Fruit fly (Drosophila melanogaster) whole organism, embryonic: Measurements from ENCODE around the gene stumps.
A peak's percentile ranks its signal among the peaks of the same experiment; 100 is the strongest.

Experiments
- Atf-2 ChIP-seq: fragments of 200-800 bp; sonication (Bioruptor generic); optimal IDR thresholded peaks from 2 replicates; lab custom pipeline; 2016; ENCODE audit warnings: missing biosample characterization, missing genetic modification characterization
- Awh ChIP-seq: fragments of 200-800 bp; sonication (Bioruptor generic); IDR thresholded peaks from 2 replicates; pipeline ENCODE4, ENCODE4 v1.3.6; 2022; ENCODE audit warnings: missing biosample characterization, missing genetic modification characterization
- CG10979 ChIP-seq: fragments of 200-800 bp; sonication (Bioruptor generic); optimal IDR thresholded peaks from 2 replicates; lab custom pipeline; 2018; ENCODE audit warnings: missing biosample characterization, mild to moderate bottlenecking, missing genetic modification characterization, moderate library complexity
- CG11456 ChIP-seq: fragments of 200-800 bp; sonication (Bioruptor generic); IDR thresholded peaks from 3 replicates; pipeline ENCODE4 v1.3.6; 2022; ENCODE audit warnings: missing biosample characterization, missing genetic modification characterization
- CG12236 ChIP-seq: fragments of 200-800 bp; sonication (Bioruptor generic); optimal IDR thresholded peaks from 2 replicates; lab custom pipeline; 2016; ENCODE audit warnings: missing biosample characterization, missing genetic modification characterization
- CG12299 ChIP-seq: fragments of 200-800 bp; sonication (Bioruptor generic); optimal IDR thresholded peaks from 2 replicates; lab custom pipeline; 2018; ENCODE audit warnings: missing biosample characterization, mild to moderate bottlenecking, missing genetic modification characterization
- CG16779 ChIP-seq: fragments of 200-800 bp; sonication (Bioruptor generic); IDR thresholded peaks from 2 replicates; pipeline ENCODE4 v1.3.6; 2022; ENCODE audit warnings: missing biosample characterization, missing genetic modification characterization
- CG16863 ChIP-seq: fragments of 200-800 bp; sonication (Bioruptor generic); optimal IDR thresholded peaks from 3 replicates; lab custom pipeline; 2016; ENCODE audit warnings: missing biosample characterization, missing genetic modification characterization
- CG18262 ChIP-seq: fragments of 200-800 bp; optimal IDR thresholded peaks from 3 replicates; lab custom pipeline; 2019; ENCODE audit warnings: missing biosample characterization, mild to moderate bottlenecking, missing genetic modification characterization, moderate library complexity
- CG1832 ChIP-seq: fragments of 200-800 bp; sonication (Bioruptor generic); optimal IDR thresholded peaks from 2 replicates; lab custom pipeline; 2017; ENCODE audit warnings: missing biosample characterization, mild to moderate bottlenecking, missing genetic modification characterization, inconsistent platforms
- CG18764 ChIP-seq: fragments of 200-800 bp; sonication (Bioruptor generic); optimal IDR thresholded peaks from 3 replicates; lab custom pipeline; 2016; ENCODE audit warnings: missing biosample characterization, missing genetic modification characterization
- CG2116 ChIP-seq: fragments of 200-800 bp; sonication (Bioruptor generic); optimal IDR thresholded peaks from 3 replicates; lab custom pipeline; 2018; ENCODE audit warnings: missing biosample characterization, mild to moderate bottlenecking, missing genetic modification characterization
- CG2202 ChIP-seq: fragments of 200-800 bp; sonication (Bioruptor generic); optimal IDR thresholded peaks from 2 replicates; lab custom pipeline; 2018; ENCODE audit warnings: missing biosample characterization, mild to moderate bottlenecking, missing genetic modification characterization
- CG31365 ChIP-seq: fragments of 200-800 bp; sonication (Bioruptor generic); optimal IDR thresholded peaks from 2 replicates; lab custom pipeline; 2018; ENCODE audit warnings: missing biosample characterization, mild to moderate bottlenecking, missing genetic modification characterization
- CG32767 ChIP-seq: fragments of 200-800 bp; sonication (Bioruptor generic); IDR thresholded peaks from 2 replicates; pipeline ENCODE4 v1.3.6; 2022; ENCODE audit warnings: missing biosample characterization, missing genetic modification characterization
- CG4328 ChIP-seq: fragments of 200-800 bp; sonication (Bioruptor generic); optimal IDR thresholded peaks from 3 replicates; lab custom pipeline; 2017; ENCODE audit warnings: missing biosample characterization, missing genetic modification reagents, missing genetic modification characterization
- CG4707 ChIP-seq: fragments of 200-800 bp; sonication (Bioruptor generic); optimal IDR thresholded peaks from 2 replicates; lab custom pipeline; 2018; ENCODE audit warnings: missing biosample characterization, mild to moderate bottlenecking, missing genetic modification characterization, moderate library complexity
- CG6813 ChIP-seq: fragments of 200-800 bp; sonication (Bioruptor generic); optimal IDR thresholded peaks from 2 replicates; lab custom pipeline; 2017; ENCODE audit warnings: missing biosample characterization, missing genetic modification characterization, mild to moderate bottlenecking, moderate library complexity, missing genetic modification reagents
- CG6854 ChIP-seq: fragments of 200-800 bp; sonication (Bioruptor generic); optimal IDR thresholded peaks from 3 replicates; lab custom pipeline; 2017; ENCODE audit warnings: missing biosample characterization, mild to moderate bottlenecking, missing genetic modification characterization
- CG7839 ChIP-seq: fragments of 200-800 bp; sonication (Bioruptor generic); optimal IDR thresholded peaks from 3 replicates; lab custom pipeline; 2018; ENCODE audit warnings: missing biosample characterization, mild to moderate bottlenecking, missing genetic modification characterization, moderate library complexity
- CG9932 ChIP-seq: fragments of 200-800 bp; sonication (Bioruptor generic); IDR thresholded peaks from 2 replicates; pipeline ENCODE4 v1.3.6; 2022; ENCODE audit warnings: missing biosample characterization, missing genetic modification characterization
- Chrac-16 ChIP-seq: fragments of 200-800 bp; sonication (Bioruptor generic); optimal IDR thresholded peaks from 3 replicates; lab custom pipeline; 2016; ENCODE audit warnings: missing biosample characterization, missing genetic modification characterization
- Gug ChIP-seq: fragments of 200-800 bp; sonication (Bioruptor generic); IDR thresholded peaks from 4 replicates; pipeline ENCODE4 v1.3.6; 2022; ENCODE audit warnings: missing biosample characterization, missing genetic modification characterization
- HLH4C ChIP-seq: fragments of 200-800 bp; sonication (Bioruptor generic); IDR thresholded peaks from 3 replicates; pipeline ENCODE4 v1.3.6; 2022; ENCODE audit warnings: missing biosample characterization, missing genetic modification characterization; ENCODE audit not compliant: partially characterized antibody
- Hr3 ChIP-seq: fragments of 200-800 bp; sonication (Bioruptor generic); optimal IDR thresholded peaks from 3 replicates; lab custom pipeline; 2016; ENCODE audit warnings: missing biosample characterization, missing genetic modification characterization
- Ptx1 ChIP-seq: fragments of 200-800 bp; sonication (Bioruptor generic); IDR thresholded peaks from 2 replicates; pipeline ENCODE4 v1.3.6; 2022; ENCODE audit warnings: missing biosample characterization, missing genetic modification characterization
- Scr ChIP-seq: fragments of 200-800 bp; sonication (Bioruptor generic); IDR thresholded peaks from 2 replicates; pipeline ENCODE4 v1.3.6; 2022; ENCODE audit warnings: missing biosample characterization, missing genetic modification characterization; ENCODE audit not compliant: partially characterized antibody
- Spps ChIP-seq: fragments of 200-800 bp; sonication (Bioruptor generic); optimal IDR thresholded peaks from 2 replicates; lab custom pipeline; 2018; ENCODE audit warnings: missing biosample characterization, mild to moderate bottlenecking, missing genetic modification characterization
- Sry-δ ChIP-seq: fragments of 200-800 bp; sonication (Bioruptor generic); optimal IDR thresholded peaks from 2 replicates; lab custom pipeline; 2016; ENCODE audit warnings: missing biosample characterization, missing genetic modification characterization
- Xbp1 ChIP-seq: fragments of 200-800 bp; sonication (Bioruptor generic); optimal IDR thresholded peaks from 3 replicates; lab custom pipeline; 2016; ENCODE audit warnings: missing biosample characterization, mild to moderate bottlenecking, missing genetic modification characterization
- Xrp1 ChIP-seq: fragments of 200-800 bp; sonication (Bioruptor generic); IDR thresholded peaks from 2 replicates; pipeline ENCODE4 v1.3.6; 2022; ENCODE audit warnings: missing biosample characterization, missing genetic modification characterization
- ase ChIP-seq: fragments of 200-800 bp; sonication (Bioruptor generic); IDR thresholded peaks from 3 replicates; pipeline ENCODE4 v1.3.6; 2022; ENCODE audit warnings: missing biosample characterization, missing genetic modification characterization
- chinmo ChIP-seq: fragments of 200-800 bp; sonication (Bioruptor generic); IDR thresholded peaks from 4 replicates; pipeline ENCODE4 v1.3.6; 2022; ENCODE audit warnings: missing biosample characterization, missing genetic modification characterization; ENCODE audit not compliant: partially characterized antibody
- chn ChIP-seq: fragments of 200-800 bp; sonication (Bioruptor generic); optimal IDR thresholded peaks from 2 replicates; lab custom pipeline; 2016; ENCODE audit warnings: missing biosample characterization, missing genetic modification characterization
- disco-r ChIP-seq: fragments of 200-800 bp; sonication (Bioruptor generic); optimal IDR thresholded peaks from 2 replicates; lab custom pipeline; 2016; ENCODE audit warnings: missing biosample characterization, missing genetic modification characterization
- dmrt11E ChIP-seq: fragments of 200-800 bp; sonication (Bioruptor generic); optimal IDR thresholded peaks from 3 replicates; lab custom pipeline; 2018; ENCODE audit warnings: missing biosample characterization, mild to moderate bottlenecking, missing genetic modification characterization, moderate library complexity
- ems ChIP-seq: fragments of 200-800 bp; sonication (Bioruptor generic); optimal IDR thresholded peaks from 3 replicates; lab custom pipeline; 2016; ENCODE audit warnings: missing biosample characterization, missing genetic modification characterization
- eve ChIP-seq, 2 experiments: fragments of >200 bp; optimal IDR thresholded peaks; 2 replicates each; lab custom pipeline; 2017; ENCODE audit warnings: missing biosample characterization in 2 of 2, missing genetic modification characterization in 2 of 2
- ewg ChIP-seq: fragments of 200-800 bp; sonication (Bioruptor generic); optimal IDR thresholded peaks from 3 replicates; lab custom pipeline; 2017; ENCODE audit warnings: mild to moderate bottlenecking, missing biosample characterization, missing genetic modification reagents, missing genetic modification characterization
- fd64A ChIP-seq: fragments of 200-800 bp; sonication (Bioruptor generic); optimal IDR thresholded peaks from 3 replicates; lab custom pipeline; 2018; ENCODE audit warnings: missing biosample characterization, mild to moderate bottlenecking, missing genetic modification characterization
- fd96Cb ChIP-seq: fragments of 200-800 bp; sonication (Bioruptor generic); optimal IDR thresholded peaks from 2 replicates; lab custom pipeline; 2018; ENCODE audit warnings: missing biosample characterization, mild to moderate bottlenecking, missing genetic modification characterization, moderate library complexity
- gsb-n ChIP-seq: fragments of 200-800 bp; sonication (Bioruptor generic); optimal IDR thresholded peaks from 3 replicates; lab custom pipeline; 2018; ENCODE audit warnings: missing biosample characterization, mild to moderate bottlenecking, missing genetic modification characterization
- kay ChIP-seq: fragments of 200-800 bp; sonication (Bioruptor generic); optimal IDR thresholded peaks from 2 replicates; lab custom pipeline; 2016; ENCODE audit warnings: missing biosample characterization, missing genetic modification characterization
- nerfin-2 ChIP-seq: fragments of 200-800 bp; sonication (Bioruptor generic); IDR thresholded peaks from 2 replicates; pipeline ENCODE4 v1.3.6; 2022; ENCODE audit warnings: missing biosample characterization, missing genetic modification characterization; ENCODE audit not compliant: partially characterized antibody
- oc ChIP-seq: fragments of 200-800 bp; sonication (Bioruptor generic); optimal IDR thresholded peaks from 2 replicates; lab custom pipeline; 2018; ENCODE audit warnings: missing biosample characterization, mild to moderate bottlenecking, missing genetic modification characterization, moderate library complexity
- org-1 ChIP-seq: fragments of 200-800 bp; sonication (Bioruptor generic); optimal IDR thresholded peaks from 2 replicates; lab custom pipeline; 2017; ENCODE audit warnings: missing biosample characterization, missing genetic modification characterization
- repo ChIP-seq: fragments of 200-800 bp; sonication (Bioruptor generic); optimal IDR thresholded peaks from 2 replicates; lab custom pipeline; 2016; ENCODE audit warnings: missing biosample characterization, missing genetic modification characterization
- tap ChIP-seq: fragments of 200-800 bp; optimal IDR thresholded peaks from 3 replicates; lab custom pipeline; 2019; ENCODE audit warnings: missing biosample characterization, mild to moderate bottlenecking, missing genetic modification characterization, moderate library complexity
- vnd ChIP-seq: fragments of 200-800 bp; sonication (Bioruptor generic); IDR thresholded peaks from 3 replicates; pipeline ENCODE4 v1.3.6; 2022; ENCODE audit warnings: missing biosample characterization, missing genetic modification characterization; ENCODE audit not compliant: partially characterized antibody
- vvl ChIP-seq: fragments of 200-800 bp; sonication (Bioruptor generic); IDR thresholded peaks from 2 replicates; pipeline ENCODE4 v1.3.6; 2022; ENCODE audit warnings: missing biosample characterization, missing genetic modification characterization

The stumps gene

dm6 chr3R:14624088-14624619 is 47.1 kb downstream of the stumps start (continued):
- TF ChIP-seq org-1 (GFP tag; lab: Kevin White, UChicago) = peak; percentile 37
- TF ChIP-seq CG9932 (GFP tag; lab: Robert Waterston, UW) = no peak
- TF ChIP-seq CG4707 (GFP tag; lab: Kevin White, UChicago) = peak; percentile 92
- TF ChIP-seq Scr (GFP tag; lab: Robert Waterston, UW) = no peak
- TF ChIP-seq CG7839 (tag; lab: Kevin White, UChicago) = peak; percentile 70
- peak; percentile 61 for TF ChIP-seq Atf-2
- peak; percentile 74 for TF ChIP-seq gsb-n (tag; lab: Kevin White, UChicago)
- TF ChIP-seq kay (GFP tag; lab: Kevin White, UChicago) = peak; percentile 20
- TF ChIP-seq Awh = 0 out of 2 replicates have a peak, but pooled peaks have one; percentile 19
- no peak for TF ChIP-seq vnd
- TF ChIP-seq CG32767 = no peak
- peak; percentile 63 for TF ChIP-seq ems (GFP tag; lab: Kevin White, UChicago)
- TF ChIP-seq fd64A = no peak
- peak; percentile 50 for TF ChIP-seq Xbp1
- peak; percentile 53 for TF ChIP-seq Hr3
- TF ChIP-seq CG11456 (GFP tag; lab: Robert Waterston, UW) = no peak
- peak; percentile 19 for TF ChIP-seq CG16863 (GFP tag; lab: Kevin White, UChicago)
- TF ChIP-seq CG6854 = no peak
- no peak for TF ChIP-seq CG4328
- peak; percentile 23 for TF ChIP-seq Spps
- no peak for TF ChIP-seq disco-r
- peak; percentile 3 for TF ChIP-seq oc (tag; lab: Kevin White, UChicago)
- TF ChIP-seq CG16779 (GFP tag; lab: Robert Waterston, UW) = no peak
- peak; percentile 36; the same call in 1 of the 3 replicates for TF ChIP-seq ase (GFP tag; lab: Robert Waterston, UW)
- TF ChIP-seq ewg (GFP tag; lab: Kevin White, UChicago) = peak; percentile 43
- peak; percentile 44 for TF ChIP-seq fd96Cb (tag; lab: Kevin White, UChicago)
- peak; percentile 82 for TF ChIP-seq CG1832
- TF ChIP-seq Gug (GFP tag; lab: Robert Waterston, UW) = 0 out of 4 replicates have a peak, but pooled peaks have one; percentile 5
- no peak for TF ChIP-seq HLH4C (GFP tag; lab: Robert Waterston, UW)
- peak; percentile 84 for TF ChIP-seq CG18262
- no peak for TF ChIP-seq Sry-δ (GFP tag; lab: Kevin White, UChicago)
- TF ChIP-seq eve (GFP tag; optimal IDR thresholded peaks at IDR 0.05; lab: Kevin White, UChicago) = no peak
- peak; percentile 42; the same call in 1 of the 4 replicates for TF ChIP-seq chinmo (GFP tag; lab: Robert Waterston, UW)
- TF ChIP-seq Ptx1 = peak; percentile 46
- TF ChIP-seq CG18764 (GFP tag; lab: Kevin White, UChicago) = no peak
- TF ChIP-seq CG2116 (GFP tag; lab: Kevin White, UChicago) = peak; percentile 24
- TF ChIP-seq CG12236 (GFP tag; lab: Kevin White, UChicago) = peak; percentile 10
- TF ChIP-seq vvl (GFP tag; lab: Robert Waterston, UW) = peak; percentile 59; the same call in 1 of the 2 replicates
- TF ChIP-seq tap = no peak
- peak; percentile 90 for TF ChIP-seq dmrt11E
- no peak for TF ChIP-seq repo (GFP tag; lab: Kevin White, UChicago)
- peak; percentile 75 for TF ChIP-seq Xrp1
- TF ChIP-seq CG2202 (tag; lab: Kevin White, UChicago) = peak; percentile 57
- no peak for TF ChIP-seq CG31365
- TF ChIP-seq CG12299 (tag; lab: Kevin White, UChicago) = no peak
- TF ChIP-seq nerfin-2 (GFP tag; lab: Robert Waterston, UW) = no peak
- TF ChIP-seq chn (GFP tag; lab: Kevin White, UChicago) = peak; percentile 57
- peak; percentile 58 for TF ChIP-seq Chrac-16 (GFP tag; lab: Kevin White, UChicago)
- peak; percentile 49 for TF ChIP-seq CG6813 (GFP tag; lab: Kevin White, UChicago)
- TF ChIP-seq CG10979 (tag; lab: Kevin White, UChicago) = peak; percentile 62
